Fruit fly (Drosophila melanogaster): ENCODE data around the gene CG44014.

CG44014 gene

dm6 chr3R:15475973-15476692 lies 32.6 kb downstream of the CG44014 start, which contains the start of gene AdamTS-A (continued):
- TF ChIP-seq prd (optimal IDR thresholded peaks at IDR 0.05) (no peak), prd (GFP tag; IDR thresholded peaks at IDR 0.05) (no peak), sob (GFP tag; IDR thresholded peaks at IDR 0.05) (0 out of 2 replicates have a peak, but pooled peaks have one; percentile 20), z (GFP tag; IDR thresholded peaks at IDR 0.05) (no peak), CG7357 (GFP tag; IDR thresholded peaks at IDR 0.05) (no peak), CG32772 (GFP tag; IDR thresholded peaks at IDR 0.05) (no peak), CG12769 (tag; optimal IDR thresholded peaks at IDR 0.05) (peak; percentile 43), al (GFP tag; IDR thresholded peaks at IDR 0.05) (no peak), gcm2 (GFP tag; optimal IDR thresholded peaks at IDR 0.05) (no peak), CG13287 (GFP tag; IDR thresholded peaks at IDR 0.05; ENCODE audit: partially characterized antibody) (peak; percentile 40; the same call in 1 of the 2 replicates), CG4282 (GFP tag; optimal IDR thresholded peaks at IDR 0.05) (no peak), CG34224 (GFP tag; IDR thresholded peaks at IDR 0.05; ENCODE audit: partially characterized antibody) (0 out of 3 replicates have a peak, but pooled peaks have one; percentile 31), CG13775 (GFP tag; optimal IDR thresholded peaks at IDR 0.05) (no peak), inv (GFP tag; IDR thresholded peaks at IDR 0.05; ENCODE audit: partially characterized antibody) (no peak), aop (GFP tag; IDR thresholded peaks at IDR 0.05) (no peak), Oli (tag; optimal IDR thresholded peaks at IDR 0.05) (no peak), Drgx (GFP tag; IDR thresholded peaks at IDR 0.05) (no peak), CG30020 (tag; optimal IDR thresholded peaks at IDR 0.05) (no peak), salm (tag; optimal IDR thresholded peaks at IDR 0.05) (no peak), sens-2 (GFP tag; IDR thresholded peaks at IDR 0.05) (0 out of 2 replicates have a peak, but pooled peaks have one; percentile 4), Poxn (GFP tag; IDR thresholded peaks at IDR 0.05) (no peak), gsb-n (tag; optimal IDR thresholded peaks at IDR 0.05) (no peak), btn (GFP tag; optimal IDR thresholded peaks at IDR 0.05) (no peak), so (GFP tag; IDR thresholded peaks at IDR 0.05) (0 out of 3 replicates have a peak, but pooled peaks have one; percentile 34), HHEX (GFP tag; optimal IDR thresholded peaks at IDR 0.05) (no peak), gro (GFP tag; optimal IDR thresholded peaks at IDR 0.05) (no peak), CG10321 (GFP tag; IDR thresholded peaks at IDR 0.05) (no peak), Ets65A (GFP tag) (no peak), sens (GFP tag) (peak; percentile 47), MBD-R2 (GFP tag; IDR thresholded peaks at IDR 0.05) (peak; percentile 24; the same call in 1 of the 2 replicates), grn (GFP tag; optimal IDR thresholded peaks at IDR 0.05) (no peak), klu (GFP tag; IDR thresholded peaks at IDR 0.05) (no peak), Sox100B (GFP tag; optimal IDR thresholded peaks at IDR 0.05) (no peak), sd (tag; optimal IDR thresholded peaks at IDR 0.05) (peak; percentile 2), zfh1 (GFP tag; IDR thresholded peaks at IDR 0.05) (no peak), ftz-f1 (GFP tag; optimal IDR thresholded peaks at IDR 0.05) (no peak), CG5245 (GFP tag; optimal IDR thresholded peaks at IDR 0.05) (no peak), sim (GFP tag; IDR thresholded peaks at IDR 0.05) (no peak), chm (GFP tag; IDR thresholded peaks at IDR 0.05) (peak; percentile 51; the same call in 1 of the 2 replicates), CG8089 (GFP tag; optimal IDR thresholded peaks at IDR 0.05) (no peak), Tbp (GFP tag; optimal IDR thresholded peaks at IDR 0.05) (no peak), cg (GFP tag; optimal IDR thresholded peaks at IDR 0.05) (peak; percentile 0), Rx (GFP tag; IDR thresholded peaks at IDR 0.05) (no peak), CG14860 (GFP tag; IDR thresholded peaks at IDR 0.05; ENCODE audit: partially characterized antibody) (no peak), bcd (GFP tag; optimal IDR thresholded peaks at IDR 0.05) (no peak), CG11560 (tag; IDR thresholded peaks at IDR 0.05) (no peak), Hmr (GFP tag; optimal IDR thresholded peaks at IDR 0.05) (no peak), Abd-B (GFP tag; optimal IDR thresholded peaks at IDR 0.05) (no peak), Xbp1 (GFP tag; optimal IDR thresholded peaks at IDR 0.05) (no peak), CG9437 (GFP tag; optimal IDR thresholded peaks at IDR 0.05) (no peak), corto (GFP tag; optimal IDR thresholded peaks at IDR 0.05) (no peak)

Measured in whole organism, embryonic.